Fruit fly (Drosophila melanogaster): ENCODE measurements around the gene CG9967.

CG9967 gene

dm6 chr2L:2363626-2364147 lies 6.5 kb upstream of the CG9967 start (continued):
- peak; percentile 92 for TF ChIP-seq PHDP (tag; optimal IDR thresholded peaks at IDR 0.05)
- TF ChIP-seq Doc2 (GFP tag; IDR thresholded peaks at IDR 0.05): no peak
- peak; percentile 95 for TF ChIP-seq sens (GFP tag)
- TF ChIP-seq Dbx (GFP tag; IDR thresholded peaks at IDR 0.05): peak; percentile 85
- TF ChIP-seq Dip3 (GFP tag; optimal IDR thresholded peaks at IDR 0.05): peak; percentile 39
- peak; percentile 87 for TF ChIP-seq stc (GFP tag; IDR thresholded peaks at IDR 0.05)
- peak; percentile 11 for TF ChIP-seq CG12769 (tag; optimal IDR thresholded peaks at IDR 0.05)
- peak; percentile 16 for TF ChIP-seq bigmax (GFP tag; optimal IDR thresholded peaks at IDR 0.05)
- TF ChIP-seq Hr3 (GFP tag; optimal IDR thresholded peaks at IDR 0.05): peak; percentile 55
- TF ChIP-seq CG6854 (GFP tag; optimal IDR thresholded peaks at IDR 0.05): peak; percentile 86
- no peak for TF ChIP-seq CG14860 (GFP tag; IDR thresholded peaks at IDR 0.05; ENCODE audit: partially characterized antibody)
- TF ChIP-seq bbx (GFP tag; IDR thresholded peaks at IDR 0.05; ENCODE audit: partially characterized antibody): no peak
- peak; percentile 81 for TF ChIP-seq CG11723 (GFP tag; optimal IDR thresholded peaks at IDR 0.05)
- TF ChIP-seq CG10654 (GFP tag; optimal IDR thresholded peaks at IDR 0.05): peak; percentile 73
- TF ChIP-seq lbe (GFP tag; optimal IDR thresholded peaks at IDR 0.05): peak; percentile 95
- TF ChIP-seq zfh2 (GFP tag; optimal IDR thresholded peaks at IDR 0.05): peak; percentile 16
- TF ChIP-seq CG15514 (GFP tag; optimal IDR thresholded peaks at IDR 0.05): peak; percentile 80
- TF ChIP-seq scrt (GFP tag; optimal IDR thresholded peaks at IDR 0.05): peak; percentile 91
- peak; percentile 56 for TF ChIP-seq Ravus (GFP tag; IDR thresholded peaks at IDR 0.05)
- TF ChIP-seq bcd (GFP tag; optimal IDR thresholded peaks at IDR 0.05): peak; percentile 84
- peak; percentile 43 for TF ChIP-seq cato (GFP tag; optimal IDR thresholded peaks at IDR 0.05; ENCODE audit: borderline replicate concordance)
- TF ChIP-seq CG1529 (GFP tag; optimal IDR thresholded peaks at IDR 0.05): peak; percentile 80
- peak; percentile 95 for TF ChIP-seq CG11695 (GFP tag; IDR thresholded peaks at IDR 0.05)
- TF ChIP-seq CG34422 (GFP tag; IDR thresholded peaks at IDR 0.05): peak; percentile 87; the same call in 2 of the 3 replicates
- TF ChIP-seq Atf6 (GFP tag; IDR thresholded peaks at IDR 0.05): peak; percentile 84
- TF ChIP-seq exex (tag; optimal IDR thresholded peaks at IDR 0.05): peak; percentile 63
- TF ChIP-seq Antp (GFP tag; optimal IDR thresholded peaks at IDR 0.05): peak; percentile 26
- TF ChIP-seq pros (GFP tag; optimal IDR thresholded peaks at IDR 0.05): no peak
- TF ChIP-seq kay (GFP tag; optimal IDR thresholded peaks at IDR 0.05): peak; percentile 84
- peak; percentile 70 for TF ChIP-seq CG7987 (GFP tag; optimal IDR thresholded peaks at IDR 0.05)
- TF ChIP-seq Poxn (GFP tag; IDR thresholded peaks at IDR 0.05): 0 out of 2 replicates have a peak, but pooled peaks have one; percentile 10
- peak; percentile 83 for TF ChIP-seq CG6254 (GFP tag; optimal IDR thresholded peaks at IDR 0.05)
- no peak for TF ChIP-seq CG1832 (GFP tag; optimal IDR thresholded peaks at IDR 0.05)
- TF ChIP-seq wdn (GFP tag; IDR thresholded peaks at IDR 0.05): peak; percentile 82
- peak; percentile 89 for TF ChIP-seq CG12219 (GFP tag; optimal IDR thresholded peaks at IDR 0.05)
- TF ChIP-seq yki (optimal IDR thresholded peaks at IDR 0.05): no peak
- TF ChIP-seq CG18476 (GFP tag; optimal IDR thresholded peaks at IDR 0.05): peak; percentile 88
- TF ChIP-seq Bgb (GFP tag; IDR thresholded peaks at IDR 0.05; ENCODE audit: partially characterized antibody): no peak
- TF ChIP-seq CG11456 (GFP tag; IDR thresholded peaks at IDR 0.05): peak; percentile 76; the same call in 2 of the 3 replicates
- no peak; the same call in 1 of the 2 replicates for TF ChIP-seq CG14667 (GFP tag; IDR thresholded peaks at IDR 0.05)
- peak; percentile 47 for TF ChIP-seq CG18011 (GFP tag; optimal IDR thresholded peaks at IDR 0.05)
- TF ChIP-seq lola (GFP tag; optimal IDR thresholded peaks at IDR 0.05): peak in 1 of 3 experiments; percentile 90
- TF ChIP-seq schlank (tag; optimal IDR thresholded peaks at IDR 0.05): peak; percentile 51
- TF ChIP-seq pan (optimal IDR thresholded peaks at IDR 0.05): no peak
- peak in 1 of 2 experiments; percentile 89 for TF ChIP-seq pan (GFP tag; optimal IDR thresholded peaks at IDR 0.05 in 1 of 2, IDR thresholded peaks at IDR 0.05 in 1 of 2)
- peak; percentile 72 for TF ChIP-seq CG8359 (GFP tag; optimal IDR thresholded peaks at IDR 0.05; ENCODE audit: borderline replicate concordance)
- TF ChIP-seq CG9215 (GFP tag; IDR thresholded peaks at IDR 0.05): peak; percentile 78; the same call in 1 of the 2 replicates
- no peak for TF ChIP-seq zf30C (GFP tag; optimal IDR thresholded peaks at IDR 0.05)
- no peak for TF ChIP-seq CG15073 (GFP tag; optimal IDR thresholded peaks at IDR 0.05)
- TF ChIP-seq caup (GFP tag; optimal IDR thresholded peaks at IDR 0.05; ENCODE audit: severe bottlenecking): peak; percentile 85
